Fruit fly (Drosophila melanogaster): ENCODE results near the gene CG43117.

The CG43117 gene

dm6 chr3R:26450371-26450770 is 4.2 kb upstream of the CG43117 start, which contains the start of gene Hex-t2:
TSS of gene Hex-t2 (plus strand) at chr3R:26450671.
- TF ChIP-seq CG10348 (GFP tag; IDR thresholded peaks at IDR 0.05): no peak

- TF ChIP-seq CG9948 (tag; optimal IDR thresholded peaks at IDR 0.05) (no peak), CG14655 (GFP tag; optimal IDR thresholded peaks at IDR 0.05) (no peak), Ets98B (GFP tag; IDR thresholded peaks at IDR 0.05) (no peak), Pif1B (GFP tag; optimal IDR thresholded peaks at IDR 0.05) (no peak), gl (tag; optimal IDR thresholded peaks at IDR 0.05) (no peak), CG17806 (tag; optimal IDR thresholded peaks at IDR 0.05) (no peak), Snoo (tag; optimal IDR thresholded peaks at IDR 0.05) (no peak), Pif1A (GFP tag; optimal IDR thresholded peaks at IDR 0.05) (no peak), CG13204 (GFP tag; optimal IDR thresholded peaks at IDR 0.05) (no peak), rn (GFP tag; IDR thresholded peaks at IDR 0.05) (no peak), fd96Ca (GFP tag; IDR thresholded peaks at IDR 0.05) (no peak), EcR (GFP tag; optimal IDR thresholded peaks at IDR 0.05) (no peak), CG8159 (tag; optimal IDR thresholded peaks at IDR 0.05) (no peak), CG4496 (GFP tag; IDR thresholded peaks at IDR 0.05) (no peak), CG8301 (tag; optimal IDR thresholded peaks at IDR 0.05) (no peak), CG12605 (GFP tag; IDR thresholded peaks at IDR 0.05) (no peak), CG32121 (GFP tag; IDR thresholded peaks at IDR 0.05) (no peak), CG34367 (tag; optimal IDR thresholded peaks at IDR 0.05) (no peak), D1 (tag; optimal IDR thresholded peaks at IDR 0.05) (no peak)
Measured at dm6 chr3R:26452345-26452744, 2.2 kb upstream of the CG43117 start, which contains the start of gene CG5447. TSS of gene CG5447 (plus strand) at chr3R:26452534.

- TF ChIP-seq EcR (GFP tag; optimal IDR thresholded peaks at IDR 0.05) (no peak), CG15710 (tag; optimal IDR thresholded peaks at IDR 0.05) (no peak), CG4496 (GFP tag; IDR thresholded peaks at IDR 0.05) (no peak), fd96Ca (GFP tag; IDR thresholded peaks at IDR 0.05) (no peak), Snoo (tag; optimal IDR thresholded peaks at IDR 0.05) (no peak), rn (GFP tag; IDR thresholded peaks at IDR 0.05) (no peak), CG8301 (tag; optimal IDR thresholded peaks at IDR 0.05) (no peak), Pif1B (GFP tag; optimal IDR thresholded peaks at IDR 0.05) (no peak), CG14655 (GFP tag; optimal IDR thresholded peaks at IDR 0.05) (no peak), Ets98B (GFP tag; IDR thresholded peaks at IDR 0.05) (no peak), Pif1A (GFP tag; optimal IDR thresholded peaks at IDR 0.05) (no peak), gl (tag; optimal IDR thresholded peaks at IDR 0.05) (no peak), CG12605 (GFP tag; IDR thresholded peaks at IDR 0.05) (no peak), D1 (tag; optimal IDR thresholded peaks at IDR 0.05) (no peak), CG9948 (tag; optimal IDR thresholded peaks at IDR 0.05) (no peak), CG34367 (tag; optimal IDR thresholded peaks at IDR 0.05) (no peak), CG17806 (tag; optimal IDR thresholded peaks at IDR 0.05) (no peak), CG10348 (GFP tag; IDR thresholded peaks at IDR 0.05) (no peak), CG8159 (tag; optimal IDR thresholded peaks at IDR 0.05) (no peak), CG13204 (GFP tag; optimal IDR thresholded peaks at IDR 0.05) (no peak)
Measured at dm6 chr3R:26455838-26456237, 1.2 kb downstream of the CG43117 start, which contains the start of gene Pdf. TSS of gene Pdf (minus strand) at chr3R:26456141.

dm6 chr3R:26456577-26456976 is 2.0 kb downstream of the CG43117 start, which contains the start of gene CG14237:
TSS of gene CG14237 (plus strand) at chr3R:26456877.
- no peak for TF ChIP-seq CG13204 (GFP tag; optimal IDR thresholded peaks at IDR 0.05)
- no peak for TF ChIP-seq Ets98B (GFP tag; IDR thresholded peaks at IDR 0.05)
- no peak for TF ChIP-seq Pif1B (GFP tag; optimal IDR thresholded peaks at IDR 0.05)
- TF ChIP-seq fd96Ca (GFP tag; IDR thresholded peaks at IDR 0.05): no peak
- TF ChIP-seq EcR (GFP tag; optimal IDR thresholded peaks at IDR 0.05): no peak
- no peak for TF ChIP-seq CG8301 (tag; optimal IDR thresholded peaks at IDR 0.05)
- TF ChIP-seq CG8159 (tag; optimal IDR thresholded peaks at IDR 0.05): no peak
- TF ChIP-seq Pif1A (GFP tag; optimal IDR thresholded peaks at IDR 0.05): no peak
- TF ChIP-seq D1 (tag; optimal IDR thresholded peaks at IDR 0.05): no peak
- TF ChIP-seq CG17806 (tag; optimal IDR thresholded peaks at IDR 0.05): no peak
- no peak for TF ChIP-seq CG32121 (GFP tag; IDR thresholded peaks at IDR 0.05)
- TF ChIP-seq rn (GFP tag; IDR thresholded peaks at IDR 0.05): no peak

- TF ChIP-seq Pif1A (GFP tag; optimal IDR thresholded peaks at IDR 0.05) (no peak), Snoo (tag; optimal IDR thresholded peaks at IDR 0.05) (no peak), CG4496 (GFP tag; IDR thresholded peaks at IDR 0.05) (no peak)
Measured at dm6 chr3R:26457949-26458348, 3.4 kb downstream of the CG43117 start, which contains the start of gene CG14238. TSS of gene CG14238 (plus strand) at chr3R:26458249.

- no peak for TF ChIP-seq CG8301 (tag; optimal IDR thresholded peaks at IDR 0.05)
- TF ChIP-seq rn (GFP tag; IDR thresholded peaks at IDR 0.05): no peak
- TF ChIP-seq CG8159 (tag; optimal IDR thresholded peaks at IDR 0.05): peak; percentile 5
- TF ChIP-seq CG14655 (GFP tag; optimal IDR thresholded peaks at IDR 0.05): no peak
- TF ChIP-seq CG10348 (GFP tag; IDR thresholded peaks at IDR 0.05): no peak
- no peak for TF ChIP-seq Pif1A (GFP tag; optimal IDR thresholded peaks at IDR 0.05)
- peak; percentile 30 for TF ChIP-seq gl (tag; optimal IDR thresholded peaks at IDR 0.05)
- TF ChIP-seq CG9948 (tag; optimal IDR thresholded peaks at IDR 0.05): no peak
- TF ChIP-seq CG15710 (tag; optimal IDR thresholded peaks at IDR 0.05): no peak
- TF ChIP-seq CG17806 (tag; optimal IDR thresholded peaks at IDR 0.05): peak; percentile 3
- peak; percentile 82 for TF ChIP-seq CG4496 (GFP tag; IDR thresholded peaks at IDR 0.05)
- TF ChIP-seq Pif1B (GFP tag; optimal IDR thresholded peaks at IDR 0.05): peak; percentile 38
- TF ChIP-seq CG12605 (GFP tag; IDR thresholded peaks at IDR 0.05): peak; percentile 69
- TF ChIP-seq D1 (tag; optimal IDR thresholded peaks at IDR 0.05): no peak
- TF ChIP-seq EcR (GFP tag; optimal IDR thresholded peaks at IDR 0.05): peak; percentile 65
- peak; percentile 93 for TF ChIP-seq Ets98B (GFP tag; IDR thresholded peaks at IDR 0.05)
- peak; percentile 57 for TF ChIP-seq CG13204 (GFP tag; optimal IDR thresholded peaks at IDR 0.05)
- peak; percentile 87 for TF ChIP-seq CG32121 (GFP tag; IDR thresholded peaks at IDR 0.05)
- peak; percentile 73 for TF ChIP-seq fd96Ca (GFP tag; IDR thresholded peaks at IDR 0.05)
- no peak for TF ChIP-seq Snoo (tag; optimal IDR thresholded peaks at IDR 0.05)
- peak; percentile 26 for TF ChIP-seq CG34367 (tag; optimal IDR thresholded peaks at IDR 0.05)
Measured at dm6 chr3R:26461226-26461805, 6.7 kb downstream of the CG43117 start, which contains the start of gene CG5455. TSS of gene CG5455 (plus strand) at chr3R:26461527.
